Worm (Caenorhabditis elegans) whole organism, mixed stage, embryonic: ENCODE measurements around the gene fbxa-147.

Experiments used
- blmp-1 ChIP-seq: fragments of 150-350 bp; optimal IDR thresholded peaks from 2 replicates; lab custom pipeline; 2014; ENCODE audit warnings: missing biosample characterization, missing genetic modification characterization
- ceh-39 ChIP-seq: fragments of 150-350 bp; optimal IDR thresholded peaks from 2 replicates; lab custom pipeline; 2014; ENCODE audit warnings: missing biosample characterization, missing genetic modification characterization
- elt-3 ChIP-seq: fragments of 150-350 bp; optimal IDR thresholded peaks from 2 replicates; lab custom pipeline; 2014; ENCODE audit warnings: missing biosample characterization, missing genetic modification characterization
- lin-13 ChIP-seq: fragments of 150-350 bp; optimal IDR thresholded peaks from 2 replicates; lab custom pipeline; 2014; ENCODE audit warnings: missing biosample characterization, missing genetic modification characterization
- lsy-2 ChIP-seq: fragments of 150-350 bp; optimal IDR thresholded peaks from 2 replicates; lab custom pipeline; 2014; ENCODE audit warnings: missing biosample characterization, missing genetic modification characterization
- nhr-12 ChIP-seq: fragments of 150-350 bp; optimal IDR thresholded peaks from 2 replicates; lab custom pipeline; 2014; ENCODE audit warnings: missing biosample characterization, missing genetic modification characterization
- nhr-28 ChIP-seq: fragments of 150-350 bp; optimal IDR thresholded peaks from 2 replicates; lab custom pipeline; 2014; ENCODE audit warnings: missing biosample characterization, missing genetic modification characterization
- snpc-4 ChIP-seq: fragments of 150-350 bp; optimal IDR thresholded peaks from 2 replicates; lab custom pipeline; 2014; ENCODE audit warnings: missing biosample characterization, missing genetic modification characterization
- sptf-1 ChIP-seq: sonication (generic microtip); optimal IDR thresholded peaks from 2 replicates; lab custom pipeline; 2017; ENCODE audit warnings: mild to moderate bottlenecking, missing genetic modification characterization, moderate library complexity, missing compliant biosample characterization
- tbx-8 ChIP-seq: fragments of 200-800 bp; sonication (Bioruptor generic); optimal IDR thresholded peaks from 2 replicates; lab custom pipeline; 2018; ENCODE audit warnings: mild to moderate bottlenecking, missing genetic modification characterization, moderate library complexity, missing compliant biosample characterization
- ztf-11 ChIP-seq: fragments of 150-350 bp; optimal IDR thresholded peaks from 2 replicates; lab custom pipeline; 2014; ENCODE audit warnings: missing biosample characterization, missing genetic modification characterization

ce11 chrV:14734187-14734765, 18.0 kb downstream of the fbxa-147 start, which contains the start of gene unc-61:
- TF ChIP-seq lsy-2: no peak
- no peak for TF ChIP-seq elt-3 (tag; lab: Kevin White, UChicago)
- no peak for TF ChIP-seq tbx-8 (GFP tag; lab: Kevin White, UChicago)
- no peak for TF ChIP-seq ztf-11 (tag; lab: Kevin White, UChicago)
- no peak for TF ChIP-seq blmp-1
- TF ChIP-seq nhr-28 (tag; lab: Kevin White, UChicago): no peak
- TF ChIP-seq nhr-12 (tag; lab: Kevin White, UChicago): no peak
- no peak for TF ChIP-seq snpc-4 (tag; lab: Kevin White, UChicago)
- no peak for TF ChIP-seq sptf-1 (tag; lab: Kevin White, UChicago)
- TF ChIP-seq ceh-39 (tag; lab: Kevin White, UChicago): no peak
- TF ChIP-seq lin-13: no peak
